Worm (Caenorhabditis elegans) whole organism, late embryonic: ENCODE data around the gene F02D8.1.

Source experiments
- C08G9.2 ChIP-seq: sonication (generic microtip); optimal IDR thresholded peaks from 2 replicates; lab custom pipeline; 2016; ENCODE audit warnings: mild to moderate bottlenecking, missing genetic modification characterization, moderate library complexity, missing compliant biosample characterization
- Y22D7AL.16 ChIP-seq: sonication (generic microtip); optimal IDR thresholded peaks from 2 replicates; lab custom pipeline; 2016; ENCODE audit warnings: missing genetic modification characterization, missing compliant biosample characterization
- ahr-1 ChIP-seq: sonication (generic microtip); optimal IDR thresholded peaks from 2 replicates; lab custom pipeline; 2016; ENCODE audit warnings: missing genetic modification characterization, missing compliant biosample characterization
- ama-1 ChIP-seq: fragments of 150-350 bp; optimal IDR thresholded peaks from 2 replicates; lab custom pipeline; 2014
- ceh-19 ChIP-seq: fragments of 200-800 bp; sonication (Bioruptor generic); optimal IDR thresholded peaks from 2 replicates; lab custom pipeline; 2018; ENCODE audit warnings: mild to moderate bottlenecking, missing genetic modification characterization, missing compliant biosample characterization
- ets-4 ChIP-seq: sonication (generic microtip); optimal IDR thresholded peaks from 2 replicates; lab custom pipeline; 2016; ENCODE audit warnings: missing genetic modification characterization, missing compliant biosample characterization
- fkh-10 ChIP-seq: fragments of 150-350 bp; optimal IDR thresholded peaks from 2 replicates; lab custom pipeline; 2014; ENCODE audit warnings: missing biosample characterization, missing genetic modification reagents, missing genetic modification characterization
- nhr-232 ChIP-seq: sonication (generic microtip); optimal IDR thresholded peaks from 2 replicates; lab custom pipeline; 2016; ENCODE audit warnings: missing genetic modification characterization, missing compliant biosample characterization
- pag-3 ChIP-seq: sonication (generic microtip); optimal IDR thresholded peaks from 2 replicates; lab custom pipeline; 2016; ENCODE audit warnings: missing compliant biosample characterization, missing genetic modification characterization, borderline replicate concordance
- pax-1 ChIP-seq: fragments of 150-350 bp; optimal IDR thresholded peaks from 2 replicates; lab custom pipeline; 2014; ENCODE audit warnings: missing biosample characterization, missing genetic modification characterization
- pqm-1 ChIP-seq: sonication (generic microtip); optimal IDR thresholded peaks from 2 replicates; lab custom pipeline; 2016; ENCODE audit warnings: missing genetic modification characterization, missing compliant biosample characterization
- unc-42 ChIP-seq: sonication (generic microtip); optimal IDR thresholded peaks from 2 replicates; lab custom pipeline; 2016; ENCODE audit warnings: missing genotype, missing genetic modification characterization, missing compliant biosample characterization
- unc-55 ChIP-seq: sonication (generic microtip); optimal IDR thresholded peaks from 2 replicates; lab custom pipeline; 2017; ENCODE audit warnings: missing biosample characterization, missing genetic modification reagents, missing genetic modification characterization
- zip-5 ChIP-seq: sonication (generic microtip); optimal IDR thresholded peaks from 2 replicates; lab custom pipeline; 2016; ENCODE audit warnings: missing genetic modification characterization, missing compliant biosample characterization

- TF ChIP-seq pax-1 (tag; lab: Kevin White, UChicago), result no peak
- no peak for TF ChIP-seq Y22D7AL.16 (tag; lab: Kevin White, UChicago)
- no peak for TF ChIP-seq fkh-10 (GFP tag; lab: Kevin White, UChicago)
- no peak for TF ChIP-seq ceh-19 (GFP tag; lab: Kevin White, UChicago)
- no peak for TF ChIP-seq unc-55 (GFP tag; lab: Kevin White, UChicago)
- TF ChIP-seq pqm-1 (tag; lab: Kevin White, UChicago), result no peak
- TF ChIP-seq pag-3 (tag; lab: Kevin White, UChicago), result no peak
- no peak for TF ChIP-seq zip-5 (tag; lab: Kevin White, UChicago)
- TF ChIP-seq ahr-1, result no peak
- no peak for TF ChIP-seq ama-1 (lab: Kevin White, UChicago)
- no peak for TF ChIP-seq unc-42 (tag; lab: Kevin White, UChicago)
- no peak for TF ChIP-seq nhr-232 (tag; lab: Kevin White, UChicago)
- TF ChIP-seq ets-4 (tag; lab: Kevin White, UChicago), result no peak
- no peak for TF ChIP-seq C08G9.2 (tag; lab: Kevin White, UChicago)
These were observed 41.7 kb upstream of the F02D8.1 start, which contains the start of gene F14H8.2 for ce11 chrV:15020229-15020628.
